Worm (Caenorhabditis elegans): Measurements from ENCODE around the gene pnk-4.

DNA sequence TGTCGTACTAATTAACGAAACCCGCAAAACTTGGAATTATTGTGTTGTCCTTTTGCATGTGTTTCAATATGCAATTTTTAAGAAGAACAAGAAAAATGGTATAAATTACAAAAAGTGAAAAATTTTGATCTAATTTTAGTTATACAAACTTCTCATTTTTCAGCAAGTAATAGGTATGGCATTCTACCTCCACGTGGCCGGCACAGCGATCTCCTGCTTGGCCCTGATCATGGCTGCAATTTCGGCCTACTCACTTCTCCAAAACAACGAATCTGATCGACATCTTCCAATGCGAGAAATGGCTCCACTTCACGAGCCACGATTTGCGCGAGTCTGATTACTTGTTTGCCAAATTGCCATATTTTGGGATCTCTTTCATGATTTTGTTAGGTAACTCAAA, 13.7 kb upstream of the pnk-4 start:
- TF ChIP-seq snpc-4 (tag; optimal IDR thresholded peaks at IDR 0.05) (no peak), nhr-12 (tag; optimal IDR thresholded peaks at IDR 0.05) (no peak), sox-4 (tag; optimal IDR thresholded peaks at IDR 0.05) (no peak), unc-86 (tag; optimal IDR thresholded peaks at IDR 0.05) (no peak), pag-3 (tag; optimal IDR thresholded peaks at IDR 0.05; ENCODE audit: borderline replicate concordance, insufficient read depth) (no peak), nhr-19 (GFP tag; conservative IDR thresholded peaks at IDR 0.05) (no peak), nhr-11 (tag; optimal IDR thresholded peaks at IDR 0.05) (no peak), aly-2 (tag; optimal IDR thresholded peaks at IDR 0.05) (no peak), lin-39 (tag; optimal IDR thresholded peaks at IDR 0.05) (no peak), fkh-4 (tag; optimal IDR thresholded peaks at IDR 0.05; ENCODE audit: borderline replicate concordance) (no peak), alr-1 (tag; optimal IDR thresholded peaks at IDR 0.05; ENCODE audit: borderline replicate concordance) (no peak)

All from whole organism, L1 larva.